Worm (Caenorhabditis elegans): ENCODE data around the gene C35D10.17.

DNA sequence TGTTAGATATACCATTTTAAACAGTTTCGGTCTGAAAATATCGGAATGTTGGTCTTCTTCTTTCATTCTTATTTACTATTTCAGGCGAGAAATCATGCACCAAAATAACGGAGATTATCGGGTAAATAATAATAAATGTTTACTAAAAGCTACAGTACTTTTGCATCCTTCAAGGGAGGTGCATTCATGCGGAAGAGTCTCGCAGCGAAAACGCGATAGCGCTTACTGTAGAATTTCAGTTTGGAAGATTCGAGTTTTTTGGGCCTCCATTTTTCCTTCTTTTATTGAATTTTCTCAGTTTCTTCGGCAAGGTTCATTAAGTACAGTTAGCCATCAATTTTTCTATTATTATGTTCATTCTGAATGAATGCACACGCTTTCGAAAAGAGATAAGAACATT is 10.8 kb upstream of the C35D10.17 start, which contains the start of gene C35D10.7:
- TF ChIP-seq ama-1 (optimal IDR thresholded peaks at IDR 0.05) = no peak
- no peak for TF ChIP-seq hlh-15 (tag; optimal IDR thresholded peaks at IDR 0.05)
